Worm (Caenorhabditis elegans) whole organism, L4 larva: ENCODE results near the gene htp-2.

ENCODE experiments used
- F44E2.7 ChIP-seq: fragments of 200-800 bp; sonication (Bioruptor generic); IDR thresholded peaks from 2 replicates; pipeline ENCODE4 v2.1.2; 2022; ENCODE audit warnings: missing genetic modification characterization, missing compliant biosample characterization
- aha-1 ChIP-seq: fragments of 150-350 bp; peaks from one replicate; lab custom pipeline; 2014; ENCODE audit warnings: missing biosample characterization, missing genetic modification characterization
- ces-1 ChIP-seq: fragments of 150-350 bp; sonication (generic microtip); optimal IDR thresholded peaks from 4 replicates; lab custom pipeline; 2014; ENCODE audit warnings: missing biosample characterization, missing genetic modification reagents, missing genetic modification characterization
- daf-16 ChIP-seq, 3 experiments: sonication (generic microtip); optimal IDR thresholded peaks; 2 replicates each; lab custom pipeline; 2016 to 2017; ENCODE audit warnings: missing genetic modification characterization in 3 of 3, missing genetic modification reagents in 3 of 3, mild to moderate bottlenecking in 2 of 3, missing compliant biosample characterization in 2 of 3, missing biosample characterization in 1 of 3, moderate library complexity in 1 of 3
- dmd-6 ChIP-seq: fragments of 200-800 bp; sonication (Bioruptor generic); IDR thresholded peaks from 2 replicates; pipeline ENCODE4 v1.3.6; 2022; ENCODE audit warnings: missing genetic modification reagents, missing genetic modification characterization, missing compliant biosample characterization
- dpl-1 ChIP-seq: fragments of 150-350 bp; optimal IDR thresholded peaks from 2 replicates; lab custom pipeline; 2014; ENCODE audit warnings: missing biosample characterization, missing genetic modification reagents, missing genetic modification characterization
- dve-1 ChIP-seq: sonication (generic microtip); optimal IDR thresholded peaks from 2 replicates; lab custom pipeline; 2017; ENCODE audit warnings: antibody characterized with exemption, mild to moderate bottlenecking, missing genetic modification characterization, missing compliant biosample characterization; ENCODE audit not compliant: insufficient read depth
- egl-43 ChIP-seq: fragments of 200-800 bp; sonication (Bioruptor generic); IDR thresholded peaks from 2 replicates; pipeline ENCODE4 v1.3.6; 2022; ENCODE audit warnings: missing genetic modification reagents, missing genetic modification characterization, missing compliant biosample characterization
- fos-1 ChIP-seq: fragments of 150-350 bp; optimal IDR thresholded peaks from 2 replicates; lab custom pipeline; 2014; ENCODE audit warnings: missing biosample characterization, missing genetic modification characterization
- lin-13 ChIP-seq: fragments of 150-350 bp; optimal IDR thresholded peaks from 2 replicates; lab custom pipeline; 2014; ENCODE audit warnings: missing biosample characterization, missing genetic modification reagents, missing genetic modification characterization
- madf-5 ChIP-seq, 2 experiments: fragments of 200-800 bp; sonication (Bioruptor generic); IDR thresholded peaks; 2 replicates each; pipeline ENCODE4 v1.3.6; 2022; ENCODE audit warnings: missing compliant biosample characterization in 2 of 2, missing genetic modification characterization in 2 of 2
- nhr-11 ChIP-seq: fragments of 150-350 bp; optimal IDR thresholded peaks from 2 replicates; lab custom pipeline; 2014; ENCODE audit warnings: missing biosample characterization, missing genetic modification characterization
- nhr-237 ChIP-seq: sonication (generic microtip); optimal IDR thresholded peaks from 2 replicates; lab custom pipeline; 2017; ENCODE audit warnings: missing biosample characterization, missing genetic modification characterization
- nhr-6 ChIP-seq: fragments of 150-350 bp; optimal IDR thresholded peaks from 2 replicates; lab custom pipeline; 2014; ENCODE audit warnings: missing biosample characterization, missing genetic modification characterization
- pha-4 ChIP-seq, 2 experiments: fragments of 150-350 bp in 1 of 2; fragments of 200-800 bp in 1 of 2; sonication (Bioruptor generic) in 1 of 2; IDR thresholded peaks in 1 of 2; optimal IDR thresholded peaks in 1 of 2; 2 replicates each; pipeline versions ENCODE4 v1.3.6 to Lab custom; 2014 to 2022; ENCODE audit warnings: missing genetic modification characterization in 2 of 2, missing genetic modification reagents in 2 of 2, missing biosample characterization in 1 of 2, missing compliant biosample characterization in 1 of 2
- snpc-1.2 ChIP-seq: fragments of 200-800 bp; sonication (Bioruptor generic); IDR thresholded peaks from 2 replicates; pipeline ENCODE4 v1.3.6; 2022; ENCODE audit warnings: missing genetic modification reagents, missing genetic modification characterization, missing compliant biosample characterization
- unc-62 ChIP-seq, 3 experiments: fragments of 150-350 bp in 1 of 3; sonication (generic microtip); optimal IDR thresholded peaks in 2 of 3; peaks in 1 of 3; 1 replicate in 1 of 3; 2 replicates in 2 of 3; lab custom pipeline; 2014 to 2017; ENCODE audit warnings: missing biosample characterization in 3 of 3, missing genetic modification characterization in 3 of 3, missing genetic modification reagents in 3 of 3, missing genotype in 1 of 3

htp-2 gene

ce11 chrIV:6443018-6443417 lies 23.7 kb downstream of the htp-2 start:
- peak; percentile 6 for TF ChIP-seq aha-1 (tag; lab: Kevin White, UChicago)
- no peak for TF ChIP-seq fos-1 (tag; lab: Kevin White, UChicago)
- peak; percentile 23 for TF ChIP-seq dve-1 (tag; lab: Kevin White, UChicago)
- TF ChIP-seq daf-16 (GFP tag; optimal IDR thresholded peaks at IDR 0.05; lab: Kevin White, UChicago): no peak
- peak; percentile 79 for TF ChIP-seq daf-16 (tag; optimal IDR thresholded peaks at IDR 0.05; lab: Kevin White, UChicago)

ce11 chrIV:6457472-6457871 lies 38.1 kb downstream of the htp-2 start, which contains the start of gene lgc-10:
TSS of gene lgc-10 (minus strand) at chrIV:6457572.
- no peak for TF ChIP-seq madf-5 (GFP tag; IDR thresholded peaks at IDR 0.05; lab: Robert Waterston, UW)
- no peak for TF ChIP-seq unc-62 (GFP tag; optimal IDR thresholded peaks at IDR 0.05 in 1 of 2; lab: Kevin White, UChicago)
- TF ChIP-seq unc-62 (tag; optimal IDR thresholded peaks at IDR 0.05; lab: Kevin White, UChicago): no peak
- no peak for TF ChIP-seq ces-1 (GFP tag; lab: Kevin White, UChicago)
- TF ChIP-seq nhr-237: no peak
- no peak for TF ChIP-seq dpl-1 (GFP tag; lab: Kevin White, UChicago)
- no peak for TF ChIP-seq nhr-11 (tag; lab: Kevin White, UChicago)
- no peak for TF ChIP-seq pha-4 (GFP tag; IDR thresholded peaks at IDR 0.05; lab: Robert Waterston, UW)
- TF ChIP-seq pha-4 (tag; optimal IDR thresholded peaks at IDR 0.05; lab: Kevin White, UChicago): no peak
- no peak for TF ChIP-seq lin-13 (GFP tag; lab: Kevin White, UChicago)
- TF ChIP-seq F44E2.7 (GFP tag; lab: Robert Waterston, UW): no peak

- no peak for TF ChIP-seq nhr-6 (tag; lab: Kevin White, UChicago)
- TF ChIP-seq snpc-1.2: peak; percentile 87
Measured at ce11 chrIV:6460596-6460995, 41.3 kb downstream of the htp-2 start.

- no peak for TF ChIP-seq dmd-6 (GFP tag; lab: Robert Waterston, UW)
- no peak for TF ChIP-seq dve-1 (tag; lab: Kevin White, UChicago)
- no peak for TF ChIP-seq egl-43
Measured at ce11 chrIV:6464005-6464404, 44.7 kb downstream of the htp-2 start, which contains the start of gene acr-25. TSS of gene acr-25 (plus strand) at chrIV:6464305.
